Worm (Caenorhabditis elegans) whole organism, young adult: ENCODE data around the gene F17H10.2.
A peak's percentile ranks its signal among the peaks of the same experiment; 100 is the strongest.

Source experiments
- D2030.7 ChIP-seq: fragments of 200-800 bp; sonication (Bioruptor generic); IDR thresholded peaks from 2 replicates; pipeline ENCODE4 v1.3.6; 2022; ENCODE audit warnings: missing genetic modification reagents, missing genetic modification characterization, missing compliant biosample characterization
- F10E7.11 ChIP-seq: sonication (generic microtip); optimal IDR thresholded peaks from 2 replicates; lab custom pipeline; 2017; ENCODE audit warnings: mild to moderate bottlenecking, missing genetic modification characterization, moderate library complexity, missing compliant biosample characterization
- F37B4.10 ChIP-seq: fragments of 200-800 bp; sonication (Bioruptor generic); IDR thresholded peaks from 2 replicates; pipeline ENCODE4 v1.3.6; 2022; ENCODE audit warnings: missing genetic modification characterization, missing compliant biosample characterization
- F39B2.1 ChIP-seq: fragments of 200-800 bp; sonication (Bioruptor generic); IDR thresholded peaks from 2 replicates; pipeline ENCODE4 v1.3.6; 2022; ENCODE audit warnings: missing genetic modification reagents, missing genetic modification characterization, missing compliant biosample characterization
- F57C9.4 ChIP-seq: sonication (generic microtip); optimal IDR thresholded peaks from 2 replicates; lab custom pipeline; 2017; ENCODE audit warnings: mild to moderate bottlenecking, missing genetic modification characterization, missing compliant biosample characterization
- T26A5.8 ChIP-seq: sonication (generic microtip); optimal IDR thresholded peaks from 2 replicates; lab custom pipeline; 2016; ENCODE audit warnings: missing genetic modification characterization, missing compliant biosample characterization
- Y53F4B.3 ChIP-seq: fragments of 200-800 bp; sonication (Bioruptor generic); IDR thresholded peaks from 2 replicates; pipeline ENCODE4 v1.3.6; 2022; ENCODE audit warnings: missing genetic modification reagents, missing genetic modification characterization, missing compliant biosample characterization
- Y67H2A.10 ChIP-seq: fragments of 200-800 bp; sonication (Bioruptor generic); conservative IDR thresholded peaks from 2 replicates; pipeline ENCODE4 v1.3.6; 2022; ENCODE audit warnings: missing genetic modification reagents, missing genetic modification characterization, missing compliant biosample characterization
- Y79H2A.3 ChIP-seq: fragments of 200-800 bp; sonication (Bioruptor generic); conservative IDR thresholded peaks from 2 replicates; pipeline ENCODE4 v1.3.6; 2022; ENCODE audit warnings: missing genetic modification reagents, missing genetic modification characterization, missing compliant biosample characterization
- Y95B8A.8 ChIP-seq: fragments of 200-800 bp; sonication (Bioruptor generic); IDR thresholded peaks from 2 replicates; pipeline ENCODE4 v1.3.6; 2022; ENCODE audit warnings: missing genetic modification reagents, missing genetic modification characterization, missing compliant biosample characterization
- akir-1 ChIP-seq: fragments of 200-800 bp; sonication (Bioruptor generic); optimal IDR thresholded peaks from 2 replicates; lab custom pipeline; 2018; ENCODE audit warnings: mild to moderate bottlenecking, missing genetic modification characterization, moderate library complexity, missing compliant biosample characterization
- aptf-2 ChIP-seq: fragments of 200-800 bp; sonication (Bioruptor generic); conservative IDR thresholded peaks from 2 replicates; pipeline ENCODE4 v1.3.6; 2022; ENCODE audit warnings: missing genetic modification reagents, missing genetic modification characterization, missing compliant biosample characterization
- atf-7 ChIP-seq: sonication (generic microtip); optimal IDR thresholded peaks from 2 replicates; lab custom pipeline; 2017; ENCODE audit warnings: mild to moderate bottlenecking, missing genetic modification characterization, missing compliant biosample characterization
- athp-1 ChIP-seq: sonication (generic microtip); optimal IDR thresholded peaks from 2 replicates; lab custom pipeline; 2017; ENCODE audit warnings: mild to moderate bottlenecking, missing genetic modification characterization, missing compliant biosample characterization
- attf-6 ChIP-seq: fragments of 200-800 bp; sonication (Bioruptor generic); IDR thresholded peaks from 2 replicates; pipeline ENCODE4 v1.3.6; 2022; ENCODE audit warnings: missing genetic modification reagents, missing genetic modification characterization, missing compliant biosample characterization
- bed-2 ChIP-seq: fragments of 200-800 bp; sonication (Bioruptor generic); IDR thresholded peaks from 2 replicates; pipeline ENCODE4 v1.3.6; 2022; ENCODE audit warnings: missing genetic modification reagents, missing genetic modification characterization, missing compliant biosample characterization
- cebp-1 ChIP-seq, 2 experiments: fragments of 200-800 bp in 1 of 2; sonication (Bioruptor generic) in 1 of 2; sonication (generic microtip) in 1 of 2; IDR thresholded peaks in 1 of 2; optimal IDR thresholded peaks in 1 of 2; 2 replicates each; pipeline versions ENCODE4 v1.3.6 to Lab custom; 2017 to 2022; ENCODE audit warnings: missing compliant biosample characterization in 2 of 2, missing genetic modification characterization in 2 of 2, mild to moderate bottlenecking in 1 of 2, missing genetic modification reagents in 1 of 2, moderate library complexity in 1 of 2
- cebp-2 ChIP-seq: fragments of 200-800 bp; sonication (Bioruptor generic); IDR thresholded peaks from 2 replicates; pipeline ENCODE4 v1.3.6; 2022; ENCODE audit warnings: missing genetic modification characterization, missing compliant biosample characterization
- chd-7 ChIP-seq: sonication (generic microtip); optimal IDR thresholded peaks from 2 replicates; lab custom pipeline; 2016; ENCODE audit warnings: mild to moderate bottlenecking, missing genetic modification characterization, moderate library complexity, missing compliant biosample characterization
- dpl-1 ChIP-seq: fragments of 150-350 bp; optimal IDR thresholded peaks from 2 replicates; lab custom pipeline; 2014; ENCODE audit warnings: missing biosample characterization, missing genetic modification reagents, missing genetic modification characterization
- egl-44 ChIP-seq: fragments of 200-800 bp; sonication (Bioruptor generic); IDR thresholded peaks from 2 replicates; pipeline ENCODE4 v1.3.6; 2022; ENCODE audit warnings: missing genetic modification reagents, missing genetic modification characterization, missing compliant biosample characterization
- ets-4 ChIP-seq: fragments of 200-800 bp; sonication (Bioruptor generic); optimal IDR thresholded peaks from 2 replicates; lab custom pipeline; 2018; ENCODE audit warnings: mild to moderate bottlenecking, missing genetic modification characterization, missing compliant biosample characterization
- hlh-12 ChIP-seq: sonication (generic microtip); optimal IDR thresholded peaks from 2 replicates; lab custom pipeline; 2016; ENCODE audit warnings: missing genetic modification characterization, missing compliant biosample characterization
- hmg-1.2 ChIP-seq: fragments of 200-800 bp; sonication (Bioruptor generic); IDR thresholded peaks from 2 replicates; pipeline ENCODE4 v1.3.6; 2022; ENCODE audit warnings: missing genetic modification reagents, missing genetic modification characterization, missing compliant biosample characterization
- hmg-20 ChIP-seq: fragments of 200-800 bp; sonication (Bioruptor generic); IDR thresholded peaks from 2 replicates; pipeline ENCODE4 v1.3.6; 2022; ENCODE audit warnings: missing genetic modification reagents, missing genetic modification characterization, missing compliant biosample characterization
- hrde-1 ChIP-seq: sonication (generic microtip); optimal IDR thresholded peaks from 2 replicates; lab custom pipeline; 2016; ENCODE audit warnings: missing genetic modification characterization, mild to moderate bottlenecking, missing compliant biosample characterization, moderate library complexity, missing genotype, missing genetic modification reagents, borderline replicate concordance
- let-526 ChIP-seq: fragments of 200-800 bp; sonication (Bioruptor generic); IDR thresholded peaks from 2 replicates; pipeline ENCODE4 v1.3.6; 2022; ENCODE audit warnings: missing genetic modification reagents, missing genetic modification characterization, missing compliant biosample characterization
- let-607 ChIP-seq, 2 experiments: fragments of 200-800 bp in 1 of 2; sonication (Bioruptor generic) in 1 of 2; sonication (generic microtip) in 1 of 2; optimal IDR thresholded peaks; 2 replicates each; lab custom pipeline; 2016 to 2018; ENCODE audit warnings: mild to moderate bottlenecking in 2 of 2, missing compliant biosample characterization in 2 of 2, missing genetic modification characterization in 2 of 2, moderate library complexity in 2 of 2, missing genotype in 1 of 2
- lin-26 ChIP-seq: fragments of 200-800 bp; sonication (Bioruptor generic); IDR thresholded peaks from 2 replicates; pipeline ENCODE4 v1.3.6; 2022; ENCODE audit warnings: missing genetic modification reagents, missing genetic modification characterization, missing compliant biosample characterization
- lin-40 ChIP-seq: sonication (generic microtip); optimal IDR thresholded peaks from 2 replicates; lab custom pipeline; 2016; ENCODE audit warnings: missing genetic modification characterization, mild to moderate bottlenecking, missing compliant biosample characterization, missing genotype, missing genetic modification reagents
- mcd-1 ChIP-seq: fragments of 200-800 bp; sonication (Bioruptor generic); IDR thresholded peaks from 2 replicates; pipeline ENCODE4 v1.3.6; 2022; ENCODE audit warnings: missing genetic modification reagents, missing genetic modification characterization, missing compliant biosample characterization
- mel-28 ChIP-seq: sonication (generic microtip); optimal IDR thresholded peaks from 2 replicates; lab custom pipeline; 2016; ENCODE audit warnings: borderline replicate concordance, mild to moderate bottlenecking, missing genetic modification characterization, missing compliant biosample characterization
- nhr-80 ChIP-seq: sonication (generic microtip); optimal IDR thresholded peaks from 2 replicates; lab custom pipeline; 2016; ENCODE audit warnings: missing genetic modification characterization, missing compliant biosample characterization
- rcor-1 ChIP-seq: fragments of 200-800 bp; sonication (Bioruptor generic); IDR thresholded peaks from 2 replicates; pipeline ENCODE4 v1.3.6; 2022; ENCODE audit warnings: missing genetic modification reagents, missing genetic modification characterization, missing compliant biosample characterization
- rec-8 ChIP-seq, 2 experiments: sonication (generic microtip); optimal IDR thresholded peaks; 2 replicates each; lab custom pipeline; 2016; ENCODE audit warnings: mild to moderate bottlenecking in 2 of 2, missing genetic modification characterization in 2 of 2, missing genetic modification reagents in 2 of 2, missing genotype in 2 of 2, missing biosample characterization in 1 of 2, missing compliant biosample characterization in 1 of 2, moderate library complexity in 1 of 2
- repo-1 ChIP-seq: sonication (generic microtip); optimal IDR thresholded peaks from 2 replicates; lab custom pipeline; 2017; ENCODE audit warnings: mild to moderate bottlenecking, missing genetic modification characterization, missing compliant biosample characterization
- sdz-38 ChIP-seq: sonication (generic microtip); optimal IDR thresholded peaks from 2 replicates; lab custom pipeline; 2016; ENCODE audit warnings: missing genotype, missing genetic modification characterization, missing compliant biosample characterization
- snpc-1.1 ChIP-seq: sonication (generic microtip); optimal IDR thresholded peaks from 2 replicates; lab custom pipeline; 2017; ENCODE audit warnings: missing genetic modification characterization, mild to moderate bottlenecking, missing compliant biosample characterization, antibody characterized with exemption, moderate library complexity, missing genotype, missing genetic modification reagents; ENCODE audit not compliant: insufficient read depth
- somi-1 ChIP-seq: fragments of 200-800 bp; sonication (Bioruptor generic); optimal IDR thresholded peaks from 2 replicates; lab custom pipeline; 2018; ENCODE audit warnings: mild to moderate bottlenecking, missing genetic modification characterization, missing compliant biosample characterization
- unc-62 ChIP-seq: fragments of 150-350 bp; optimal IDR thresholded peaks from 2 replicates; lab custom pipeline; 2014; ENCODE audit warnings: missing biosample characterization, missing genetic modification reagents, missing genetic modification characterization
- ztf-3 ChIP-seq: fragments of 200-800 bp; sonication (Bioruptor generic); optimal IDR thresholded peaks from 2 replicates; lab custom pipeline; 2018; ENCODE audit warnings: mild to moderate bottlenecking, missing genetic modification characterization, missing compliant biosample characterization
- ztf-6 ChIP-seq: fragments of 200-800 bp; sonication (Bioruptor generic); IDR thresholded peaks from 2 replicates; pipeline ENCODE4 v1.3.6; 2022; ENCODE audit warnings: missing genetic modification reagents, missing genetic modification characterization, missing compliant biosample characterization

The F17H10.2 gene

ce11 chrX:13163185-13163584, 49.6 kb downstream of the F17H10.2 start:
- TF ChIP-seq nhr-80 (tag; lab: Kevin White, UChicago): peak; percentile 69
- no peak for TF ChIP-seq hmg-1.2 (GFP tag; lab: Robert Waterston, UW)
- TF ChIP-seq cebp-1 (GFP tag; IDR thresholded peaks at IDR 0.05; lab: Robert Waterston, UW): no peak
- no peak for TF ChIP-seq cebp-1 (tag; optimal IDR thresholded peaks at IDR 0.05; lab: Kevin White, UChicago)
- TF ChIP-seq hrde-1 (tag; lab: Kevin White, UChicago): no peak

ce11 chrX:13164301-13164700, 50.7 kb downstream of the F17H10.2 start:
- no peak for TF ChIP-seq egl-44 (GFP tag; lab: Robert Waterston, UW)
- TF ChIP-seq mel-28 (tag; lab: Kevin White, UChicago): peak; percentile 2
- no peak for TF ChIP-seq lin-26
- TF ChIP-seq Y67H2A.10: no peak
- no peak for TF ChIP-seq hmg-20 (GFP tag; lab: Robert Waterston, UW)
- no peak for TF ChIP-seq nhr-80 (tag; lab: Kevin White, UChicago)
- TF ChIP-seq bed-2 (GFP tag; lab: Robert Waterston, UW): no peak
- TF ChIP-seq D2030.7 (GFP tag; lab: Robert Waterston, UW): no peak
- TF ChIP-seq F10E7.11: no peak
- no peak for TF ChIP-seq attf-6 (GFP tag; lab: Robert Waterston, UW)
- TF ChIP-seq dpl-1 (GFP tag; lab: Kevin White, UChicago): no peak
- no peak for TF ChIP-seq rcor-1 (GFP tag; lab: Robert Waterston, UW)
- TF ChIP-seq somi-1 (GFP tag; lab: Kevin White, UChicago): peak; percentile 36
- no peak for TF ChIP-seq T26A5.8
- TF ChIP-seq akir-1 (GFP tag; lab: Kevin White, UChicago): no peak
- TF ChIP-seq hlh-12: no peak
- TF ChIP-seq F37B4.10 (GFP tag; lab: Robert Waterston, UW): no peak
- TF ChIP-seq F39B2.1 (GFP tag; lab: Robert Waterston, UW): no peak
- TF ChIP-seq aptf-2 (GFP tag; lab: Robert Waterston, UW): no peak
- no peak for TF ChIP-seq mcd-1 (GFP tag; lab: Robert Waterston, UW)
- no peak for TF ChIP-seq let-526 (GFP tag; lab: Robert Waterston, UW)
- TF ChIP-seq repo-1: no peak
- no peak for TF ChIP-seq sdz-38
- no peak for TF ChIP-seq Y95B8A.8 (GFP tag; lab: Robert Waterston, UW)
- TF ChIP-seq let-607 (tag; optimal IDR thresholded peaks at IDR 0.05; lab: Kevin White, UChicago): no peak
- TF ChIP-seq atf-7: no peak
- peak; percentile 16 for TF ChIP-seq chd-7 (tag; lab: Kevin White, UChicago)
- TF ChIP-seq snpc-1.1: no peak
- no peak for TF ChIP-seq ztf-3
- no peak for TF ChIP-seq Y53F4B.3 (GFP tag; lab: Robert Waterston, UW)
- TF ChIP-seq athp-1 (tag; lab: Kevin White, UChicago): no peak
- TF ChIP-seq rec-8 (tag; optimal IDR thresholded peaks at IDR 0.05; lab: Kevin White, UChicago): no peak
- TF ChIP-seq cebp-1 (GFP tag; IDR thresholded peaks at IDR 0.05; lab: Robert Waterston, UW): no peak
- TF ChIP-seq cebp-1 (tag; optimal IDR thresholded peaks at IDR 0.05; lab: Kevin White, UChicago): peak; percentile 18
- no peak for TF ChIP-seq cebp-2 (GFP tag; lab: Robert Waterston, UW)
- TF ChIP-seq, all 124 proteins: peak for 4

- no peak for TF ChIP-seq dpl-1 (GFP tag; lab: Kevin White, UChicago)
- TF ChIP-seq nhr-80 (tag; lab: Kevin White, UChicago): peak; percentile 85
- no peak for TF ChIP-seq Y79H2A.3 (GFP tag; lab: Robert Waterston, UW)
- peak; percentile 59 for TF ChIP-seq unc-62 (GFP tag; lab: Kevin White, UChicago)
- no peak for TF ChIP-seq F57C9.4 (tag; lab: Kevin White, UChicago)
- peak; percentile 17 for TF ChIP-seq lin-40 (tag; lab: Kevin White, UChicago)
- no peak for TF ChIP-seq ztf-6 (GFP tag; lab: Robert Waterston, UW)
- peak; percentile 15 for TF ChIP-seq ets-4 (GFP tag; lab: Kevin White, UChicago)
These were observed 52.1 kb downstream of the F17H10.2 start for ce11 chrX:13165686-13166085.
